Fruit fly (Drosophila melanogaster) whole organism, embryonic: ENCODE data around the gene CBP.

ENCODE experiments used
- Adf1 ChIP-seq: fragments of 200-800 bp; sonication (Bioruptor generic); IDR thresholded peaks from 2 replicates; pipeline ENCODE4 v1.3.6; 2022; ENCODE audit warnings: missing biosample characterization, missing genetic modification characterization
- CG10267 ChIP-seq: fragments of 200-800 bp; sonication (Bioruptor generic); optimal IDR thresholded peaks from 2 replicates; lab custom pipeline; 2018; ENCODE audit warnings: missing biosample characterization, mild to moderate bottlenecking, missing genetic modification characterization, moderate library complexity
- CG11456 ChIP-seq: fragments of 200-800 bp; sonication (Bioruptor generic); IDR thresholded peaks from 3 replicates; pipeline ENCODE4 v1.3.6; 2022; ENCODE audit warnings: missing biosample characterization, missing genetic modification characterization
- CG11696 ChIP-seq: fragments of 200-800 bp; sonication (Bioruptor generic); IDR thresholded peaks from 2 replicates; pipeline ENCODE4 v1.3.6; 2022; ENCODE audit warnings: missing biosample characterization, missing genetic modification characterization
- CG12391 ChIP-seq: fragments of 200-800 bp; sonication (Bioruptor generic); optimal IDR thresholded peaks from 3 replicates; lab custom pipeline; 2018; ENCODE audit warnings: missing biosample characterization, mild to moderate bottlenecking, missing genetic modification characterization, moderate library complexity
- CG12769 ChIP-seq: fragments of 200-800 bp; sonication (Bioruptor generic); optimal IDR thresholded peaks from 2 replicates; lab custom pipeline; 2019; ENCODE audit warnings: missing biosample characterization, mild to moderate bottlenecking, missing genetic modification characterization, moderate library complexity
- CG15011 ChIP-seq: fragments of 200-800 bp; sonication (Bioruptor generic); optimal IDR thresholded peaks from 3 replicates; lab custom pipeline; 2018; ENCODE audit warnings: missing biosample characterization, mild to moderate bottlenecking, missing genetic modification characterization
- CG1603 ChIP-seq: fragments of 200-800 bp; sonication (Bioruptor generic); optimal IDR thresholded peaks from 2 replicates; lab custom pipeline; 2019; ENCODE audit warnings: missing biosample characterization, mild to moderate bottlenecking, missing genetic modification characterization, moderate library complexity
- CG17385 ChIP-seq: fragments of 200-800 bp; sonication (Bioruptor generic); optimal IDR thresholded peaks from 3 replicates; lab custom pipeline; 2018; ENCODE audit warnings: missing biosample characterization, mild to moderate bottlenecking, missing genetic modification characterization
- CG18599 ChIP-seq: fragments of 200-800 bp; sonication (Bioruptor generic); optimal IDR thresholded peaks from 3 replicates; lab custom pipeline; 2017; ENCODE audit warnings: missing biosample characterization, missing genetic modification characterization, mild to moderate bottlenecking, moderate library complexity, missing genetic modification reagents
- CG18764 ChIP-seq: fragments of 200-800 bp; sonication (Bioruptor generic); optimal IDR thresholded peaks from 3 replicates; lab custom pipeline; 2016; ENCODE audit warnings: missing biosample characterization, missing genetic modification characterization
- CG32772 ChIP-seq: fragments of 200-800 bp; sonication (Bioruptor generic); IDR thresholded peaks from 2 replicates; pipeline ENCODE4 v1.3.6; 2022; ENCODE audit warnings: missing biosample characterization, missing genetic modification characterization
- CG34422 ChIP-seq: fragments of 200-800 bp; sonication (Bioruptor generic); IDR thresholded peaks from 3 replicates; pipeline ENCODE4 v1.3.6; 2022; ENCODE audit warnings: missing biosample characterization, missing genetic modification characterization
- CG4360 ChIP-seq: fragments of 200-800 bp; sonication (Bioruptor generic); IDR thresholded peaks from 2 replicates; pipeline ENCODE4 v1.3.6; 2022; ENCODE audit warnings: missing biosample characterization, missing genetic modification characterization
- CG6854 ChIP-seq: fragments of 200-800 bp; sonication (Bioruptor generic); optimal IDR thresholded peaks from 3 replicates; lab custom pipeline; 2017; ENCODE audit warnings: missing biosample characterization, mild to moderate bottlenecking, missing genetic modification characterization
- CG8478 ChIP-seq: fragments of >200 bp; optimal IDR thresholded peaks from 2 replicates; lab custom pipeline; 2018
- CG8765 ChIP-seq: fragments of 200-800 bp; sonication (Bioruptor generic); IDR thresholded peaks from 2 replicates; pipeline ENCODE4 v1.3.6; 2022; ENCODE audit warnings: missing biosample characterization, missing genetic modification characterization
- HLH4C ChIP-seq: fragments of 200-800 bp; sonication (Bioruptor generic); IDR thresholded peaks from 3 replicates; pipeline ENCODE4 v1.3.6; 2022; ENCODE audit warnings: missing biosample characterization, missing genetic modification characterization; ENCODE audit not compliant: partially characterized antibody
- HLHmδ ChIP-seq: fragments of 200-800 bp; sonication (Bioruptor generic); optimal IDR thresholded peaks from 2 replicates; lab custom pipeline; 2018; ENCODE audit warnings: missing biosample characterization, mild to moderate bottlenecking, missing genetic modification characterization, moderate library complexity
- Neu2 ChIP-seq: fragments of 200-800 bp; sonication (Bioruptor generic); optimal IDR thresholded peaks from 3 replicates; lab custom pipeline; 2016; ENCODE audit warnings: missing biosample characterization, missing genetic modification characterization, borderline replicate concordance
- abd-A ChIP-seq: fragments of 200-800 bp; sonication (Bioruptor generic); optimal IDR thresholded peaks from 3 replicates; lab custom pipeline; 2019; ENCODE audit warnings: missing biosample characterization, mild to moderate bottlenecking, missing genetic modification characterization, moderate library complexity
- chinmo ChIP-seq: fragments of 200-800 bp; sonication (Bioruptor generic); IDR thresholded peaks from 4 replicates; pipeline ENCODE4 v1.3.6; 2022; ENCODE audit warnings: missing biosample characterization, missing genetic modification characterization; ENCODE audit not compliant: partially characterized antibody
- ci ChIP-seq: fragments of 200-800 bp; sonication (Bioruptor generic); IDR thresholded peaks from 3 replicates; pipeline ENCODE4 v1.3.6; 2022; ENCODE audit warnings: missing biosample characterization, missing genetic modification characterization
- corto ChIP-seq: fragments of 200-800 bp; sonication (Bioruptor generic); optimal IDR thresholded peaks from 2 replicates; lab custom pipeline; 2016; ENCODE audit warnings: missing biosample characterization, mild to moderate bottlenecking, missing genetic modification characterization, moderate library complexity
- crol ChIP-seq: fragments of 200-800 bp; sonication (Bioruptor generic); IDR thresholded peaks from 2 replicates; pipeline ENCODE4 v1.3.6; 2022; ENCODE audit warnings: missing biosample characterization, missing genetic modification characterization
- eve ChIP-seq, 2 experiments: fragments of >200 bp; optimal IDR thresholded peaks; 2 replicates each; lab custom pipeline; 2017; ENCODE audit warnings: missing biosample characterization in 2 of 2, missing genetic modification characterization in 2 of 2
- fd3F ChIP-seq: fragments of 200-800 bp; sonication (Bioruptor generic); optimal IDR thresholded peaks from 2 replicates; lab custom pipeline; 2018; ENCODE audit warnings: missing biosample characterization, mild to moderate bottlenecking, missing genetic modification characterization, moderate library complexity
- klu ChIP-seq: fragments of 200-800 bp; sonication (Bioruptor generic); IDR thresholded peaks from 2 replicates; pipeline ENCODE4 v1.3.6; 2022; ENCODE audit warnings: missing biosample characterization, missing genetic modification characterization
- kni ChIP-seq: fragments of 200-800 bp; sonication (Bioruptor generic); optimal IDR thresholded peaks from 3 replicates; lab custom pipeline; 2017; ENCODE audit warnings: mild to moderate bottlenecking, missing biosample characterization, missing genetic modification reagents, missing genetic modification characterization
- mam ChIP-seq: fragments of 200-800 bp; sonication (Bioruptor generic); optimal IDR thresholded peaks from 3 replicates; lab custom pipeline; 2016; ENCODE audit warnings: missing biosample characterization, missing genetic modification characterization
- pb ChIP-seq: fragments of 200-800 bp; sonication (Bioruptor generic); optimal IDR thresholded peaks from 3 replicates; lab custom pipeline; 2016; ENCODE audit warnings: missing biosample characterization, missing genetic modification characterization
- rib ChIP-seq: fragments of 200-800 bp; sonication (Bioruptor generic); IDR thresholded peaks from 2 replicates; pipeline ENCODE4 v1.3.6; 2022; ENCODE audit warnings: missing biosample characterization, missing genetic modification characterization
- shn ChIP-seq: fragments of 200-800 bp; sonication (Bioruptor generic); optimal IDR thresholded peaks from 3 replicates; lab custom pipeline; 2016; ENCODE audit warnings: missing biosample characterization, missing genetic modification characterization
- slbo ChIP-seq: fragments of 200-800 bp; sonication (Bioruptor generic); IDR thresholded peaks from 2 replicates; pipeline ENCODE4 v1.3.6; 2022; ENCODE audit warnings: missing biosample characterization, missing genetic modification characterization
- sna ChIP-seq: fragments of 200-800 bp; sonication (Bioruptor generic); IDR thresholded peaks from 2 replicates; pipeline ENCODE4 v1.3.6; 2022; ENCODE audit warnings: missing biosample characterization, missing genetic modification characterization; ENCODE audit not compliant: partially characterized antibody
- sug ChIP-seq: fragments of 200-800 bp; optimal IDR thresholded peaks from 2 replicates; lab custom pipeline; 2019; ENCODE audit warnings: missing biosample characterization, mild to moderate bottlenecking, missing genetic modification characterization, moderate library complexity
- unpg ChIP-seq: fragments of 200-800 bp; sonication (Bioruptor generic); optimal IDR thresholded peaks from 3 replicates; lab custom pipeline; 2018; ENCODE audit warnings: missing biosample characterization, mild to moderate bottlenecking, missing genetic modification characterization, moderate library complexity
- zen ChIP-seq: fragments of 200-800 bp; sonication (Bioruptor generic); optimal IDR thresholded peaks from 3 replicates; lab custom pipeline; 2018; ENCODE audit warnings: missing biosample characterization, mild to moderate bottlenecking, missing genetic modification characterization, moderate library complexity

CBP gene

DNA sequence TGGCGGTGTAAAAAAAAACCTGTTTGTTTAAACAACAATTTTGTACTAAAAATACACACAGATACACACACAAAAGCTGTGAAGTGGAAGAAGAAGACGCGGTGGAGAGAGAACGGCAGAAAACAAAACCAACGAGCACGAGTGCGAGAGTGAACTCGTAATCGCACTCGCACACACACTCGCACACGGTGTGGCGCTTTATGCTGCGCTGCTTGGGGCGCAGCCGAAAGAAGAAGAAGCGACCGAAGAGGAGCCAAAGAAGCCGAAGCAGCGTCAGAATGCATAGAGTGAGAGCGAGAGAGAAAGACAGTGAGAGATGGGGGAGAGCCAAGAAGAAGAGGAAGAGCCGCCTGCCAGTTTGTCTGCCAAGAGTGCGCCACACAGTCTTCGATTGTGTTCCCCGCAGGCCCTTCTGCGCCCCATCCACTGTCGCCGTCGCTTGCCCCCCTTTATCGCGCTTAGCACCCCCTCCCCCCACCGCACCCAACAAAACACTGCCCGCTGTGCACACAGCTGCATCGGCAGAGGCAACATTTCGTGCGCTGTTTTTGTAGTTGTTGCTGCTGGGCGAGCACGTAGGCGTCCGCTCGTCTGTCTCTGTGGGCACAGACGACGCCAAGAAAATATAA is 36.3 kb upstream of the CBP start (continued):
- TF ChIP-seq chinmo (GFP tag; lab: Robert Waterston, UW): peak; percentile 97
- peak; percentile 31; the same call in 1 of the 2 replicates for TF ChIP-seq rib (GFP tag; lab: Robert Waterston, UW)
- TF ChIP-seq CG18764 (GFP tag; lab: Kevin White, UChicago): no peak
- 0 out of 3 replicates have a peak, but pooled peaks have one; percentile 8 for TF ChIP-seq CG34422 (GFP tag; lab: Robert Waterston, UW)
- TF ChIP-seq pb (GFP tag; lab: Kevin White, UChicago): no peak
- peak; percentile 76 for TF ChIP-seq kni (GFP tag; lab: Kevin White, UChicago)
- TF ChIP-seq HLHmδ (GFP tag; lab: Kevin White, UChicago): peak; percentile 62
- no peak for TF ChIP-seq klu (GFP tag; lab: Robert Waterston, UW)
- TF ChIP-seq crol: peak; percentile 100
- peak; percentile 73 for TF ChIP-seq CG11696 (GFP tag; lab: Robert Waterston, UW)
- no peak for TF ChIP-seq CG6854 (GFP tag; lab: Kevin White, UChicago)
- no peak for TF ChIP-seq mam (GFP tag; lab: Kevin White, UChicago)
- peak; percentile 10 for TF ChIP-seq corto (GFP tag; lab: Kevin White, UChicago)
- no peak for TF ChIP-seq CG12391 (tag; lab: Kevin White, UChicago)
- TF ChIP-seq eve (GFP tag; optimal IDR thresholded peaks at IDR 0.05; lab: Kevin White, UChicago): no peak
- no peak for TF ChIP-seq zen
- TF ChIP-seq CG17385: peak; percentile 98
- peak; percentile 40 for TF ChIP-seq CG12769 (tag; lab: Kevin White, UChicago)
- TF ChIP-seq unpg: no peak
- TF ChIP-seq CG4360: peak; percentile 64
- TF ChIP-seq CG18599: peak; percentile 31
- peak; percentile 95 for TF ChIP-seq shn (GFP tag; lab: Kevin White, UChicago)
- TF ChIP-seq ci (GFP tag; lab: Robert Waterston, UW): peak; percentile 72; the same call in 2 of the 3 replicates
- peak; percentile 40 for TF ChIP-seq abd-A
- TF ChIP-seq CG8478 (lab: Kevin White, UChicago): peak; percentile 7
- 0 out of 2 replicates have a peak, but pooled peaks have one; percentile 24 for TF ChIP-seq sna (GFP tag; lab: Robert Waterston, UW)
- no peak for TF ChIP-seq Neu2
- peak; percentile 34; the same call in 1 of the 2 replicates for TF ChIP-seq CG32772 (GFP tag; lab: Robert Waterston, UW)
- TF ChIP-seq CG10267 (tag; lab: Kevin White, UChicago): no peak
- TF ChIP-seq CG11456: 0 out of 3 replicates have a peak, but pooled peaks have one; percentile 51
- TF ChIP-seq fd3F (GFP tag; lab: Kevin White, UChicago): no peak
- 0 out of 2 replicates have a peak, but pooled peaks have one; percentile 2 for TF ChIP-seq slbo (GFP tag; lab: Robert Waterston, UW)
- peak; percentile 39; the same call in 1 of the 3 replicates for TF ChIP-seq HLH4C (GFP tag; lab: Robert Waterston, UW)
- peak; percentile 45; the same call in 1 of the 2 replicates for TF ChIP-seq CG8765 (GFP tag; lab: Robert Waterston, UW)
- TF ChIP-seq Adf1 (GFP tag; lab: Robert Waterston, UW): peak; percentile 84
- TF ChIP-seq sug (tag; lab: Kevin White, UChicago): peak; percentile 73
- TF ChIP-seq CG1603 (tag; lab: Kevin White, UChicago): no peak
- no peak for TF ChIP-seq CG15011 (GFP tag; lab: Kevin White, UChicago)
